Worm (Caenorhabditis elegans): ENCODE data around the gene lbp-8.

DNA sequence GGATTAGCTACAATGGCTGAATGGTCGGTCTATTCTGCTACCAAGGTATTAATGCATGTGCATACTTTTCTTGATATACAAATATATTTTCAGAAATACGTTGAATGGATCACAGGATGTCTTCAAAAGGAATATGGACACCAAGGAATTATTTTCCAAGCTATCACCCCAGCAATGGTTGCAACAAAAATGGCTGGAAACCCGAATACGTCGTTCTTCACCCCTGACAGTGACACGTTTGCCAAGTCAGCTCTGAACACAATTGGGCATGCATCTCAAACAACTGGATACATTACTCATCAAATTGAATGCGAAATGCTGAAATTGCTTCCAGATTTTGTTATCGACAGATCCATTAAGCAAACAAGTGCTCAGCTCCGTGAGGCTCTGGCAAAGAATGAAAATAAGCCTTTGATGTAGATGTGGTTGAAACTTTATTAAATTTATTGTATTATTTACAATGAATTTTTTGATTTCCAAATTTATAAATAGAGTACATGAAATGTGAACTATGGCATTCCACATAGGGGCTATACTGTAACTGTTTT lies 17.1 kb downstream of the lbp-8 start:
- no peak for TF ChIP-seq C08G9.2 (tag; optimal IDR thresholded peaks at IDR 0.05)
- TF ChIP-seq zip-5 (tag; optimal IDR thresholded peaks at IDR 0.05), result no peak
- TF ChIP-seq nhr-11 (tag; optimal IDR thresholded peaks at IDR 0.05), result no peak
- no peak for TF ChIP-seq fkh-10 (GFP tag; optimal IDR thresholded peaks at IDR 0.05)
- TF ChIP-seq ceh-45 (GFP tag; IDR thresholded peaks at IDR 0.05), result no peak
- no peak for TF ChIP-seq ceh-14 (tag; optimal IDR thresholded peaks at IDR 0.05)
- no peak for TF ChIP-seq elt-2 (tag; optimal IDR thresholded peaks at IDR 0.05)
- no peak for TF ChIP-seq hlh-30 (tag; optimal IDR thresholded peaks at IDR 0.05; ENCODE audit: insufficient read depth)
- no peak for TF ChIP-seq ama-1 (optimal IDR thresholded peaks at IDR 0.05)
- TF ChIP-seq T23F11.4 (GFP tag; optimal IDR thresholded peaks at IDR 0.05), result no peak
- TF ChIP-seq ets-4 (tag; optimal IDR thresholded peaks at IDR 0.05), result no peak
- TF ChIP-seq syd-9 (tag; optimal IDR thresholded peaks at IDR 0.05), result no peak
